Fruit fly (Drosophila melanogaster): ENCODE results near the gene CG14397.

DNA sequence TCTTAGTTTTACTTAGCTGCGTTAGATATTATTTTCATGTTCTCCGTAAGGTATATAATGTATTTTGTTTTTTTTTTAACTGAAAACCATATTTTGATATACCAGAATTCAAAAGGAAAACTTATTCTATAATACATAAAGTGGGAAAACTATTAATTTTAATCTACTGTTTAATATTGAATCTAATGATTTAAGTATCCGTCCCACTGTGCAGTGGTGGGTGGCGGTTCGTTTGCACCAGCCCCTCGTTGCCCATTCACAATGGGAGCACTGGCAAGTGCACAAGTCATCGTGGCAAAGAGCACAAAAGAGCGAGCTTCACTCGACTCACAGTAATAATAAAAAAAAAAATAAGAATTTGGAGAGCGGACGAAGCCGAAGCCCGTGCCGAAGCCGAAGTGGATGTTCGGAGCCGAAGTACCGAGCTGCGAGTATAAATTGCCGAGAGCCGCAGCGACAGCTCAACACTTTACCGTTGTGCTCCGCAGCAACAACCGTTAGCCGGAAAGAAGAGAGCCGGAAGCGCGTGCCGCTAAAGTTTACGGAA lies 5.5 kb downstream of the CG14397 start, which contains the start of gene CG34136:
- TF ChIP-seq CG16779 (tag; optimal IDR thresholded peaks at IDR 0.05) (peak; percentile 70), topi (GFP tag; optimal IDR thresholded peaks at IDR 0.05) (peak; percentile 50), Blimp-1 (GFP tag; optimal IDR thresholded peaks at IDR 0.05) (no peak), Eip75B (GFP tag; optimal IDR thresholded peaks at IDR 0.05) (peak; percentile 49)
